Fruit fly (Drosophila melanogaster): Measurements from ENCODE around the gene spri.

Gene spri

DNA sequence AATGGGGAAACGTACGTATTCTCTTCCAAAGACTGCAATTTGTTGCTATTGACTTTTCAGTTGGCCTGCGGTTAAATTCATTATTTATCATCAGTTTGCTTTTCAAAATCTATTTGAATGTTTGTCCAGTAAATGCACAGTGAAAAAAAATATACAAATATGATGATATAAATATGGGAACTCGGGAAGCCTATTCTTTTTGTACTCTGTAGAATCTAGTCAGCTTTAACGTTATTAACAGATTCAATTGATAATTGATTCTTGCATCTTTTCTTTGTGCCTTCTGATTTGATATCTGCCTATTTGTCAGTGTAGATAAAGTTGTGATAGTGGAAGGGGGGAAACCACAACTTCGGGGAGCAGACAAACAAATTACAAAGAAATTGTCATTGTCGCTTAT is 41.9 kb downstream of the spri start (continued):
- no peak for TF ChIP-seq CG18011 (GFP tag; optimal IDR thresholded peaks at IDR 0.05)
- peak; percentile 33 for TF ChIP-seq CG12104 (GFP tag; optimal IDR thresholded peaks at IDR 0.05)
- TF ChIP-seq Sry-β (GFP tag; optimal IDR thresholded peaks at IDR 0.05), result no peak
- TF ChIP-seq CG7357 (GFP tag; IDR thresholded peaks at IDR 0.05), result 0 out of 3 replicates have a peak, but pooled peaks have one; percentile 42
- no peak for TF ChIP-seq gcm2 (GFP tag; optimal IDR thresholded peaks at IDR 0.05)
- no peak for TF ChIP-seq yki (optimal IDR thresholded peaks at IDR 0.05)
- TF ChIP-seq pb (GFP tag; optimal IDR thresholded peaks at IDR 0.05), result no peak
- no peak for TF ChIP-seq Trl (optimal IDR thresholded peaks at IDR 0.05)
- TF ChIP-seq Trl (GFP tag; optimal IDR thresholded peaks at IDR 0.05), result peak; percentile 58
- TF ChIP-seq br (optimal IDR thresholded peaks at IDR 0.05), result no peak
- no peak for TF ChIP-seq CG4282 (GFP tag; optimal IDR thresholded peaks at IDR 0.05)
- TF ChIP-seq gce (GFP tag; IDR thresholded peaks at IDR 0.05), result peak; percentile 66; the same call in 1 of the 3 replicates
- TF ChIP-seq slp2 (GFP tag; optimal IDR thresholded peaks at IDR 0.05), result peak; percentile 23
- TF ChIP-seq Doc3 (GFP tag; IDR thresholded peaks at IDR 0.05; ENCODE audit: partially characterized antibody), result no peak
- no peak for TF ChIP-seq fd3F (GFP tag; optimal IDR thresholded peaks at IDR 0.05)
- no peak for TF ChIP-seq CG17912 (GFP tag; optimal IDR thresholded peaks at IDR 0.05)
- TF ChIP-seq amos (GFP tag; IDR thresholded peaks at IDR 0.05; ENCODE audit: partially characterized antibody), result no peak
- peak; percentile 57 for TF ChIP-seq ara (GFP tag; IDR thresholded peaks at IDR 0.05)
- TF ChIP-seq stc (GFP tag; IDR thresholded peaks at IDR 0.05), result peak; percentile 55; the same call in 1 of the 2 replicates
- TF ChIP-seq CG10147 (GFP tag; optimal IDR thresholded peaks at IDR 0.05), result peak; percentile 11
- TF ChIP-seq Sox102F (GFP tag; optimal IDR thresholded peaks at IDR 0.05), result peak; percentile 81
- no peak for TF ChIP-seq CG4328 (GFP tag; optimal IDR thresholded peaks at IDR 0.05)
- TF ChIP-seq gsb-n (tag; optimal IDR thresholded peaks at IDR 0.05), result peak; percentile 53
- no peak for TF ChIP-seq Gsc (GFP tag; IDR thresholded peaks at IDR 0.05)
- no peak for TF ChIP-seq Dfd (GFP tag; optimal IDR thresholded peaks at IDR 0.05)
- TF ChIP-seq rib (GFP tag; IDR thresholded peaks at IDR 0.05), result no peak
- TF ChIP-seq CG43689 (GFP tag; IDR thresholded peaks at IDR 0.05), result no peak
- TF ChIP-seq CG10274 (GFP tag; optimal IDR thresholded peaks at IDR 0.05), result no peak
- no peak for TF ChIP-seq cg (GFP tag; optimal IDR thresholded peaks at IDR 0.05)
- TF ChIP-seq corto (GFP tag; optimal IDR thresholded peaks at IDR 0.05), result no peak
- peak; percentile 34 for TF ChIP-seq cwo (GFP tag; optimal IDR thresholded peaks at IDR 0.05)
- peak; percentile 57 for TF ChIP-seq PHDP (tag; optimal IDR thresholded peaks at IDR 0.05)
- TF ChIP-seq GATAe (GFP tag; conservative IDR thresholded peaks at IDR 0.05), result peak; percentile 62; the same call in 1 of the 2 replicates
- peak; percentile 55 for TF ChIP-seq Rx (GFP tag; IDR thresholded peaks at IDR 0.05)
- TF ChIP-seq psq (GFP tag; optimal IDR thresholded peaks at IDR 0.05), result no peak
- TF ChIP-seq vfl (GFP tag; optimal IDR thresholded peaks at IDR 0.05), result no peak
- no peak for TF ChIP-seq CG6683 (GFP tag; optimal IDR thresholded peaks at IDR 0.05)
- no peak for TF ChIP-seq ERR (GFP tag; optimal IDR thresholded peaks at IDR 0.05)
- TF ChIP-seq Asciz (GFP tag; optimal IDR thresholded peaks at IDR 0.05), result peak; percentile 71
- no peak for TF ChIP-seq maf-S (GFP tag; optimal IDR thresholded peaks at IDR 0.05)
- TF ChIP-seq E2f1 (GFP tag; IDR thresholded peaks at IDR 0.05), result no peak; the same call in 1 of the 2 replicates
- TF ChIP-seq ATbp (GFP tag; optimal IDR thresholded peaks at IDR 0.05), result peak; percentile 56
- TF ChIP-seq Dip3 (GFP tag; optimal IDR thresholded peaks at IDR 0.05), result no peak
- TF ChIP-seq pros (GFP tag; optimal IDR thresholded peaks at IDR 0.05), result no peak
- TF ChIP-seq CG13296 (GFP tag; optimal IDR thresholded peaks at IDR 0.05), result no peak
- no peak for TF ChIP-seq CG30020 (tag; optimal IDR thresholded peaks at IDR 0.05)
- 0 out of 2 replicates have a peak, but pooled peaks have one; percentile 13 for TF ChIP-seq CG6272 (GFP tag; IDR thresholded peaks at IDR 0.05)
- TF ChIP-seq gt (GFP tag; IDR thresholded peaks at IDR 0.05), result 0 out of 2 replicates have a peak, but pooled peaks have one; percentile 18
- no peak for TF ChIP-seq aop (GFP tag; IDR thresholded peaks at IDR 0.05)
- peak; percentile 33 for TF ChIP-seq CG33213 (GFP tag; optimal IDR thresholded peaks at IDR 0.05)
- TF ChIP-seq CG1602 (GFP tag; optimal IDR thresholded peaks at IDR 0.05), result peak; percentile 48
- no peak for TF ChIP-seq CG17186 (GFP tag; optimal IDR thresholded peaks at IDR 0.05)
- TF ChIP-seq so (GFP tag; IDR thresholded peaks at IDR 0.05), result no peak

Measured in whole organism, embryonic.